Fruit fly (Drosophila melanogaster) whole organism, embryonic: ENCODE data around the gene Stat92E.
A peak's percentile ranks its signal among the peaks of the same experiment; 100 is the strongest.

Experiments used
- Ada2b ChIP-seq: fragments of 200-800 bp; sonication (Bioruptor generic); IDR thresholded peaks from 2 replicates; pipeline ENCODE4 v1.3.6; 2022; ENCODE audit warnings: missing biosample characterization, missing genetic modification characterization
- Antp ChIP-seq: fragments of 200-800 bp; sonication (Bioruptor generic); optimal IDR thresholded peaks from 3 replicates; lab custom pipeline; 2016; ENCODE audit warnings: missing biosample characterization, missing genetic modification characterization
- Atf-2 ChIP-seq: fragments of 200-800 bp; sonication (Bioruptor generic); optimal IDR thresholded peaks from 2 replicates; lab custom pipeline; 2016; ENCODE audit warnings: missing biosample characterization, missing genetic modification characterization
- CG10462 ChIP-seq: fragments of 200-800 bp; sonication (Bioruptor generic); optimal IDR thresholded peaks from 2 replicates; lab custom pipeline; 2016; ENCODE audit warnings: missing biosample characterization, missing genetic modification characterization
- CG11504 ChIP-seq: fragments of 200-800 bp; sonication (Bioruptor generic); optimal IDR thresholded peaks from 3 replicates; lab custom pipeline; 2019; ENCODE audit warnings: missing biosample characterization, mild to moderate bottlenecking, missing genetic modification characterization, moderate library complexity
- CG15011 ChIP-seq: fragments of 200-800 bp; sonication (Bioruptor generic); optimal IDR thresholded peaks from 3 replicates; lab custom pipeline; 2018; ENCODE audit warnings: missing biosample characterization, mild to moderate bottlenecking, missing genetic modification characterization
- CG16779 ChIP-seq: fragments of 200-800 bp; sonication (Bioruptor generic); IDR thresholded peaks from 2 replicates; pipeline ENCODE4 v1.3.6; 2022; ENCODE audit warnings: missing biosample characterization, missing genetic modification characterization
- CG16815 ChIP-seq: fragments of 200-800 bp; sonication (Bioruptor generic); optimal IDR thresholded peaks from 3 replicates; lab custom pipeline; 2017; ENCODE audit warnings: missing biosample characterization, mild to moderate bottlenecking, missing genetic modification characterization
- CG17829 ChIP-seq: fragments of 200-800 bp; optimal IDR thresholded peaks from 2 replicates; lab custom pipeline; 2019; ENCODE audit warnings: missing biosample characterization, mild to moderate bottlenecking, missing genetic modification characterization, moderate library complexity
- CG1792 ChIP-seq: fragments of 200-800 bp; sonication (Bioruptor generic); optimal IDR thresholded peaks from 2 replicates; lab custom pipeline; 2016; ENCODE audit warnings: missing biosample characterization, missing genetic modification characterization
- CG3163 ChIP-seq: fragments of 200-800 bp; sonication (Bioruptor generic); optimal IDR thresholded peaks from 3 replicates; lab custom pipeline; 2016; ENCODE audit warnings: missing biosample characterization, missing genetic modification characterization
- CG4282 ChIP-seq: fragments of 200-800 bp; sonication (Bioruptor generic); optimal IDR thresholded peaks from 2 replicates; lab custom pipeline; 2016; ENCODE audit warnings: missing biosample characterization, missing genetic modification characterization
- CG43689 ChIP-seq: fragments of 200-800 bp; sonication (Bioruptor generic); IDR thresholded peaks from 2 replicates; pipeline ENCODE4 v1.3.6; 2022; ENCODE audit warnings: missing biosample characterization, missing genetic modification characterization
- CG6254 ChIP-seq: fragments of 200-800 bp; sonication (Bioruptor generic); optimal IDR thresholded peaks from 3 replicates; lab custom pipeline; 2017; ENCODE audit warnings: mild to moderate bottlenecking, missing biosample characterization, missing genetic modification reagents, missing genetic modification characterization
- CG6654 ChIP-seq: fragments of 200-800 bp; sonication (Bioruptor generic); optimal IDR thresholded peaks from 2 replicates; lab custom pipeline; 2017; ENCODE audit warnings: missing biosample characterization, mild to moderate bottlenecking, missing genetic modification characterization
- CG6683 ChIP-seq: fragments of 200-800 bp; sonication (Bioruptor generic); optimal IDR thresholded peaks from 2 replicates; lab custom pipeline; 2017; ENCODE audit warnings: missing biosample characterization, mild to moderate bottlenecking, missing genetic modification characterization, missing genetic modification reagents
- CG6689 ChIP-seq: fragments of 200-800 bp; sonication (Bioruptor generic); IDR thresholded peaks from 2 replicates; pipeline ENCODE4 v1.3.6; 2022; ENCODE audit warnings: missing biosample characterization, missing genetic modification characterization
- CG7786 ChIP-seq: fragments of 200-800 bp; sonication (Bioruptor generic); optimal IDR thresholded peaks from 2 replicates; lab custom pipeline; 2016; ENCODE audit warnings: missing biosample characterization, missing genetic modification characterization
- CG8388 ChIP-seq: fragments of 200-800 bp; sonication (Bioruptor generic); optimal IDR thresholded peaks from 2 replicates; lab custom pipeline; 2019; ENCODE audit warnings: missing biosample characterization, mild to moderate bottlenecking, missing genetic modification characterization, moderate library complexity
- CG9215 ChIP-seq: fragments of 200-800 bp; sonication (Bioruptor generic); IDR thresholded peaks from 2 replicates; pipeline ENCODE4 v1.3.6; 2022; ENCODE audit warnings: missing biosample characterization, missing genetic modification characterization
- CG9727 ChIP-seq: fragments of 200-800 bp; sonication (Bioruptor generic); optimal IDR thresholded peaks from 3 replicates; lab custom pipeline; 2017; ENCODE audit warnings: missing biosample characterization, mild to moderate bottlenecking, missing genetic modification characterization
- Camta ChIP-seq: fragments of 200-800 bp; sonication (Bioruptor generic); optimal IDR thresholded peaks from 2 replicates; lab custom pipeline; 2016; ENCODE audit warnings: missing biosample characterization, missing genetic modification characterization
- CkIIα-i1 ChIP-seq: fragments of 200-800 bp; sonication (Bioruptor generic); IDR thresholded peaks from 2 replicates; pipeline ENCODE4 v1.3.6; 2022; ENCODE audit warnings: missing biosample characterization, missing genetic modification characterization
- D19B ChIP-seq: fragments of 200-800 bp; sonication (Bioruptor generic); optimal IDR thresholded peaks from 2 replicates; lab custom pipeline; 2017; ENCODE audit warnings: missing biosample characterization, mild to moderate bottlenecking, missing genetic modification characterization
- Ets97D ChIP-seq: fragments of 200-800 bp; sonication (Bioruptor generic); optimal IDR thresholded peaks from 3 replicates; lab custom pipeline; 2016; ENCODE audit warnings: missing biosample characterization, missing genetic modification characterization
- Fer2 ChIP-seq: fragments of 200-800 bp; sonication (Bioruptor generic); optimal IDR thresholded peaks from 2 replicates; lab custom pipeline; 2018; ENCODE audit warnings: missing biosample characterization, mild to moderate bottlenecking, missing genetic modification characterization, moderate library complexity
- Hmr ChIP-seq: fragments of 200-800 bp; sonication (Bioruptor generic); optimal IDR thresholded peaks from 3 replicates; lab custom pipeline; 2017; ENCODE audit warnings: mild to moderate bottlenecking, missing biosample characterization, missing genetic modification reagents, missing genetic modification characterization
- NfI ChIP-seq: fragments of 200-800 bp; sonication (Bioruptor generic); optimal IDR thresholded peaks from 3 replicates; lab custom pipeline; 2018; ENCODE audit warnings: missing biosample characterization, mild to moderate bottlenecking, missing genetic modification characterization, moderate library complexity
- Ptx1 ChIP-seq: fragments of 200-800 bp; sonication (Bioruptor generic); IDR thresholded peaks from 2 replicates; pipeline ENCODE4 v1.3.6; 2022; ENCODE audit warnings: missing biosample characterization, missing genetic modification characterization
- Six4 ChIP-seq: fragments of 200-800 bp; sonication (Bioruptor generic); optimal IDR thresholded peaks from 2 replicates; lab custom pipeline; 2016; ENCODE audit warnings: missing biosample characterization, missing genetic modification characterization
- Ssrp ChIP-seq: fragments of 200-800 bp; sonication (Bioruptor generic); optimal IDR thresholded peaks from 2 replicates; lab custom pipeline; 2018; ENCODE audit warnings: missing biosample characterization, mild to moderate bottlenecking, missing genetic modification characterization, moderate library complexity
- ap ChIP-seq: fragments of 200-800 bp; sonication (Bioruptor generic); IDR thresholded peaks from 2 replicates; pipeline ENCODE4 v1.3.6; 2022; ENCODE audit warnings: missing biosample characterization, missing genetic modification characterization
- chn ChIP-seq: fragments of 200-800 bp; sonication (Bioruptor generic); optimal IDR thresholded peaks from 2 replicates; lab custom pipeline; 2016; ENCODE audit warnings: missing biosample characterization, missing genetic modification characterization
- cwo ChIP-seq: fragments of 200-800 bp; sonication (Bioruptor generic); optimal IDR thresholded peaks from 3 replicates; lab custom pipeline; 2017; ENCODE audit warnings: missing biosample characterization, missing genetic modification characterization, mild to moderate bottlenecking, moderate library complexity, missing genetic modification reagents
- gro ChIP-seq: fragments of 200-800 bp; sonication (Bioruptor generic); optimal IDR thresholded peaks from 2 replicates; lab custom pipeline; 2016; ENCODE audit warnings: missing biosample characterization, missing genetic modification characterization
- inv ChIP-seq: fragments of 200-800 bp; sonication (Bioruptor generic); IDR thresholded peaks from 2 replicates; pipeline ENCODE4 v1.3.6; 2022; ENCODE audit warnings: missing biosample characterization, missing genetic modification characterization; ENCODE audit not compliant: partially characterized antibody
- kah ChIP-seq: fragments of 200-800 bp; sonication (Bioruptor generic); optimal IDR thresholded peaks from 2 replicates; lab custom pipeline; 2018; ENCODE audit warnings: missing biosample characterization, mild to moderate bottlenecking, missing genetic modification characterization
- kni ChIP-seq: fragments of 200-800 bp; sonication (Bioruptor generic); optimal IDR thresholded peaks from 3 replicates; lab custom pipeline; 2017; ENCODE audit warnings: mild to moderate bottlenecking, missing biosample characterization, missing genetic modification reagents, missing genetic modification characterization
- knrl ChIP-seq: fragments of 200-800 bp; sonication (Bioruptor generic); IDR thresholded peaks from 3 replicates; pipeline ENCODE4 v1.3.6; 2022; ENCODE audit warnings: missing biosample characterization, missing genetic modification characterization; ENCODE audit not compliant: partially characterized antibody
- lilli ChIP-seq: fragments of 200-800 bp; sonication (Bioruptor generic); optimal IDR thresholded peaks from 3 replicates; lab custom pipeline; 2016; ENCODE audit warnings: missing biosample characterization, missing genetic modification characterization
- lov ChIP-seq, 2 experiments: fragments of 200-800 bp in 1 of 2; fragments of >200 bp in 1 of 2; sonication (Bioruptor generic) in 1 of 2; IDR thresholded peaks in 1 of 2; optimal IDR thresholded peaks in 1 of 2; 2 replicates in 1 of 2; 3 replicates in 1 of 2; pipeline versions ENCODE4 v1.3.6 to Lab custom; 2017 to 2022; ENCODE audit warnings: missing biosample characterization in 1 of 2, missing genetic modification characterization in 1 of 2
- mam ChIP-seq: fragments of 200-800 bp; sonication (Bioruptor generic); optimal IDR thresholded peaks from 3 replicates; lab custom pipeline; 2016; ENCODE audit warnings: missing biosample characterization, missing genetic modification characterization
- nerfin-1 ChIP-seq: fragments of 200-800 bp; sonication (Bioruptor generic); optimal IDR thresholded peaks from 3 replicates; lab custom pipeline; 2019; ENCODE audit warnings: missing biosample characterization, mild to moderate bottlenecking, missing genetic modification characterization, moderate library complexity
- pho ChIP-seq: fragments of 200-800 bp; sonication (Bioruptor generic); optimal IDR thresholded peaks from 2 replicates; lab custom pipeline; 2016; ENCODE audit warnings: missing biosample characterization, missing genetic modification characterization
- salm ChIP-seq: fragments of 200-800 bp; sonication (Bioruptor generic); optimal IDR thresholded peaks from 2 replicates; lab custom pipeline; 2018; ENCODE audit warnings: missing biosample characterization, mild to moderate bottlenecking, missing genetic modification characterization
- scrt ChIP-seq: fragments of 200-800 bp; sonication (Bioruptor generic); optimal IDR thresholded peaks from 2 replicates; lab custom pipeline; 2018; ENCODE audit warnings: missing biosample characterization, mild to moderate bottlenecking, missing genetic modification characterization, moderate library complexity
- seq ChIP-seq: fragments of 200-800 bp; sonication (Bioruptor generic); IDR thresholded peaks from 2 replicates; pipeline ENCODE4 v1.3.6; 2022; ENCODE audit warnings: missing biosample characterization, missing genetic modification characterization
- sqz ChIP-seq: fragments of 200-800 bp; sonication (Bioruptor generic); optimal IDR thresholded peaks from 3 replicates; lab custom pipeline; 2018; ENCODE audit warnings: missing biosample characterization, mild to moderate bottlenecking, missing genetic modification characterization
- sug ChIP-seq: fragments of 200-800 bp; optimal IDR thresholded peaks from 2 replicates; lab custom pipeline; 2019; ENCODE audit warnings: missing biosample characterization, mild to moderate bottlenecking, missing genetic modification characterization, moderate library complexity
- zfh1 ChIP-seq: fragments of 200-800 bp; sonication (Bioruptor generic); IDR thresholded peaks from 3 replicates; pipeline ENCODE4 v1.3.6; 2022; ENCODE audit warnings: missing biosample characterization, missing genetic modification characterization
- zfh2 ChIP-seq: fragments of 200-800 bp; sonication (Bioruptor generic); optimal IDR thresholded peaks from 2 replicates; lab custom pipeline; 2016; ENCODE audit warnings: missing biosample characterization, missing genetic modification characterization

Gene Stat92E

DNA sequence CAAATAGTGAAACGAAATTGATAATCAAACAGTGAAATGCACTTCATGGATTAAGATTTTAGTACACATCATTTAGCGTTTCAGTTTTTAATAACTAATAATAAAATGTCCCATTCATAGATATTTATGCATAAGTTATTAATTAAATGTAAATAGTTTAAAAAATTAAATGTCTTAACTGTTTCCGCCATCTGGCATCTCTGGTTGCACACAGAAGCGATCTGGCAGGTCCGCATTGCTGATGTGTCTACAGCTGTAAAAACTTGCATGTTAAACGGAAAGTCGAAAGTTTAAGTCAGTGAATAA, 36.3 kb upstream of the Stat92E start, which contains the start of gene Srp72 (continued):
- no peak for TF ChIP-seq CkIIα-i1 (GFP tag; lab: Robert Waterston, UW)
- TF ChIP-seq CG16815 (GFP tag; lab: Kevin White, UChicago) = no peak
- TF ChIP-seq nerfin-1 = no peak
- peak; percentile 45 for TF ChIP-seq chn (GFP tag; lab: Kevin White, UChicago)
- peak; percentile 1 for TF ChIP-seq zfh2 (GFP tag; lab: Kevin White, UChicago)
- TF ChIP-seq D19B (GFP tag; lab: Kevin White, UChicago) = no peak
- TF ChIP-seq NfI (GFP tag; lab: Kevin White, UChicago) = peak; percentile 31
- TF ChIP-seq Antp (GFP tag; lab: Kevin White, UChicago) = no peak
- TF ChIP-seq CG7786 (GFP tag; lab: Kevin White, UChicago) = no peak
- TF ChIP-seq pho (GFP tag; lab: Kevin White, UChicago) = no peak
- TF ChIP-seq kni (GFP tag; lab: Kevin White, UChicago) = no peak
- TF ChIP-seq lilli (GFP tag; lab: Kevin White, UChicago) = peak; percentile 38
- TF ChIP-seq CG17829 (tag; lab: Kevin White, UChicago) = peak; percentile 52
- no peak for TF ChIP-seq scrt (GFP tag; lab: Kevin White, UChicago)
- TF ChIP-seq CG15011 (GFP tag; lab: Kevin White, UChicago) = peak; percentile 34
- TF ChIP-seq ap (GFP tag; lab: Robert Waterston, UW) = no peak
- peak; percentile 48; the same call in 1 of the 3 replicates for TF ChIP-seq zfh1 (GFP tag; lab: Robert Waterston, UW)
- no peak for TF ChIP-seq inv (GFP tag; lab: Robert Waterston, UW)
- no peak for TF ChIP-seq Camta (GFP tag; lab: Kevin White, UChicago)
- peak; percentile 43; the same call in 1 of the 2 replicates for TF ChIP-seq CG9215 (GFP tag; lab: Robert Waterston, UW)
- no peak for TF ChIP-seq kah
- peak; percentile 55 for TF ChIP-seq CG11504 (tag; lab: Kevin White, UChicago)
- TF ChIP-seq CG6654 (GFP tag; lab: Kevin White, UChicago) = no peak
- no peak for TF ChIP-seq CG1792 (GFP tag; lab: Kevin White, UChicago)
- TF ChIP-seq Hmr (GFP tag; lab: Kevin White, UChicago) = peak; percentile 37
- TF ChIP-seq Ada2b (GFP tag; lab: Robert Waterston, UW) = peak; percentile 38
- TF ChIP-seq salm (tag; lab: Kevin White, UChicago) = no peak
- TF ChIP-seq CG4282 (GFP tag; lab: Kevin White, UChicago) = no peak
- peak; percentile 38; the same call in 1 of the 2 replicates for TF ChIP-seq seq (GFP tag; lab: Robert Waterston, UW)
- no peak for TF ChIP-seq mam
- TF ChIP-seq CG9727 (GFP tag; lab: Kevin White, UChicago) = peak; percentile 66
- TF ChIP-seq CG3163 (GFP tag; lab: Kevin White, UChicago) = no peak
- peak; percentile 25 for TF ChIP-seq Ssrp (tag; lab: Kevin White, UChicago)
- peak; percentile 10 for TF ChIP-seq cwo
- no peak for TF ChIP-seq CG6254 (GFP tag; lab: Kevin White, UChicago)
- TF ChIP-seq lov (optimal IDR thresholded peaks at IDR 0.05; lab: Kevin White, UChicago) = no peak
- no peak for TF ChIP-seq lov (GFP tag; IDR thresholded peaks at IDR 0.05; lab: Robert Waterston, UW)
- no peak for TF ChIP-seq Ets97D (GFP tag; lab: Kevin White, UChicago)
- no peak for TF ChIP-seq CG6683
- peak; percentile 42 for TF ChIP-seq CG8388
- no peak for TF ChIP-seq CG16779 (GFP tag; lab: Robert Waterston, UW)
- TF ChIP-seq sqz (GFP tag; lab: Kevin White, UChicago) = no peak
- TF ChIP-seq Six4 (GFP tag; lab: Kevin White, UChicago) = peak; percentile 20
- peak; percentile 50 for TF ChIP-seq CG6689 (GFP tag; lab: Robert Waterston, UW)
- TF ChIP-seq knrl (GFP tag; lab: Robert Waterston, UW) = no peak
- peak; percentile 17 for TF ChIP-seq CG10462 (GFP tag; lab: Kevin White, UChicago)
- TF ChIP-seq gro = no peak
- TF ChIP-seq Ptx1 = peak; percentile 42; the same call in 1 of the 2 replicates
- TF ChIP-seq CG43689 (GFP tag; lab: Robert Waterston, UW) = no peak
- peak; percentile 50 for TF ChIP-seq Fer2 (tag; lab: Kevin White, UChicago)
- peak; percentile 40 for TF ChIP-seq sug (tag; lab: Kevin White, UChicago)
- TF ChIP-seq Atf-2 = no peak
